Worm (Caenorhabditis elegans) whole organism, midembryonic: ENCODE results near the gene ppm-1.D.

Experiments used
- T22C8.4 ChIP-seq: fragments of 200-800 bp; sonication (Bioruptor generic); IDR thresholded peaks from 2 replicates; pipeline ENCODE4 v1.3.6; 2022; ENCODE audit warnings: missing genetic modification characterization, missing compliant biosample characterization
- cog-1 ChIP-seq: sonication (generic microtip); optimal IDR thresholded peaks from 2 replicates; lab custom pipeline; 2016; ENCODE audit warnings: missing genetic modification characterization, missing compliant biosample characterization
- flt-1 ChIP-seq: fragments of 200-800 bp; sonication (Bioruptor generic); IDR thresholded peaks from 2 replicates; pipeline ENCODE4 v1.3.6; 2022; ENCODE audit warnings: missing genetic modification characterization, missing compliant biosample characterization
- klf-2 ChIP-seq: fragments of 200-800 bp; sonication (Bioruptor generic); conservative IDR thresholded peaks from 2 replicates; pipeline ENCODE4 v1.3.6; 2022; ENCODE audit warnings: missing genetic modification reagents, missing genetic modification characterization, missing compliant biosample characterization
- med-1 ChIP-seq: sonication (generic microtip); optimal IDR thresholded peaks from 2 replicates; lab custom pipeline; 2017; ENCODE audit warnings: missing genetic modification characterization, mild to moderate bottlenecking, missing compliant biosample characterization, antibody characterized with exemption, missing genetic modification reagents; ENCODE audit not compliant: insufficient read depth
- ref-1 ChIP-seq: fragments of 200-800 bp; sonication (Bioruptor generic); conservative IDR thresholded peaks from 2 replicates; pipeline ENCODE4 v1.3.6; 2022; ENCODE audit warnings: missing genetic modification reagents, missing genetic modification characterization, missing compliant biosample characterization
- tab-1 ChIP-seq: fragments of 200-800 bp; sonication (Bioruptor generic); IDR thresholded peaks from 2 replicates; pipeline ENCODE4 v1.3.6; 2022; ENCODE audit warnings: missing genetic modification characterization, missing compliant biosample characterization
- ztf-23 ChIP-seq: fragments of 200-800 bp; sonication (Bioruptor generic); IDR thresholded peaks from 2 replicates; pipeline ENCODE4 v1.3.6; 2022; ENCODE audit warnings: missing genetic modification reagents, missing genetic modification characterization, missing compliant biosample characterization
- ztf-29 ChIP-seq: fragments of 200-800 bp; sonication (Bioruptor generic); IDR thresholded peaks from 2 replicates; pipeline ENCODE4 v1.3.6; 2022; ENCODE audit warnings: missing genetic modification reagents, missing genetic modification characterization, missing compliant biosample characterization

ppm-1.D gene

DNA sequence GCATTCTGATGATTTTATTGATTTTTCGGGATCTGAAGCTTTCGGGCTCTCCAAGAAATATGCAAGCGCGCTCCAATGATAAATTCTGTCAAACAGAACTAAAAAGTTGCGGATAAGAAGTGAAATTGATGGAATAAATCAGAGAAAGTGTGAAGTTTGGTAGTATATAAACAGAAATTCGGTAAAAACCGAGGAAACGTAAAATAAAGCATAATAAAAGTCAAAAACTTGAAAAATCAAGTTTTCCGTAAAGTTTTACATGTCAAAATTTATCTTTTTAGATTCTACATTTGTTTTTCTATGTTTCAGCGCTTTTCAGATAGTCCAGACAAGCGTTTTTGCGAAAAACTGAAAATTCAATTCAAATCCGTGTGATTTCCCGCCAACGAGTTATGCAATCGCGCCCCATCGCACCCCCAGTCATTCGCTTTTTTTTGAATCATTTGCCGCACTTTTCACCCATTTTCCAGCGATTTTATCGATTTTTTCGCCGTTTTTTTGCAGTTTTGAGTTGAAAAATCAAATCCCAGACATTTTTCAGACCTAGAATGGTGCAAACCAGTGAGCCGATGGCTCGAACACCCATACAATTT, at the start of gene ppm-1.D, which contains the start of gene Y54F10BM.13:
Gene ppm-1.D (plus strand): TSS at position 540 of the 593 bp plus-strand sequence.
Gene Y54F10BM.13 (minus strand): TSS at position 51 of the 593 bp plus-strand sequence.
- TF ChIP-seq med-1 (GFP tag; lab: Kevin White, UChicago) (no peak), ztf-29 (GFP tag; lab: Robert Waterston, UW) (no peak), ztf-23 (GFP tag; lab: Robert Waterston, UW) (no peak), cog-1 (tag; lab: Kevin White, UChicago) (no peak), flt-1 (no peak), ref-1 (GFP tag; lab: Robert Waterston, UW) (no peak), tab-1 (no peak), T22C8.4 (GFP tag; lab: Robert Waterston, UW) (no peak), klf-2 (no peak)

DNA sequence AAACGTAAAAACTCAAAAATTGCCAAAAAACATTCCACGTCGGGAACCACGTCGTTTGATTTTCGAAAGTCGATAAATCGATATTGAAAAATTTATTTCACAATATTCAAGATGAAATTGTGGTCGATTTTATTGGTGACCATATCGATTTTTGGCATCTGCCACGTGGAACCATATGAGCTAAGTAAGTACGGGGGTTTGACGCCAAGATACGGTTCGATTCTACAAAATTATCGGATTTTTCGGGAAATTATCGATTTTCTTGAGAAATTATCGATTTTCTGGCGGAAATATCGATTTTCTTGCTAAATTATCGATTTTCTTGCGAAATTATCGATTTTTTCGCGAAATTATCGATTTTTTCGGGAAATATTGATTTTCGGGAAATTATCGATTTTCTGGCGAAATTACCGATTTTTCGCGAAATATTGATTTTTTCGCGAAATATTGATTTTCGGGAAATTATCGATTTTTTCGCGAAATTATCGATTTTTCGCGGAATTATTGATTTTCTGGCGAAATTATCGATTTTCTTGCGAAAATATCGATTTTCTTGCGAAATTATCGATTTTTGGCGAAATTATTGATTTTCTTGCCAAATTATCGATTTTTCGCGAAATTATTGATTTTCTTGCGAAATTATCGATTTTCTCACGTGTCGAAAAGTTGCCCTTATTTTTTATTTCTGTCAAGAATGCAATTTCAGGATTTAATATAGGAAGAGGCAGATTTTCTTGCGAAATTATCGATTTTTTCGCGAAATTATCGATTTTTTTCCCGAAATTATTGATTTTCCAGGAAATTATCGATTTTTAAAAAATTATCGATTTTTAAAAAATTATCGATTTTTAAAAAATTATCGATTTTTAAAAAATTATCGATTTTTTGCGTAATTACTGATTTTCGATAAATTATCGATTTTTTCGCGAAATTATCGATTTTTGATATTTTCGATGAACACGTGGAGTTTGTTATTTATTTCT, 49.1 kb upstream of the ppm-1.D start, which contains the start of gene Y54F10BM.3:
Gene Y54F10BM.3 (plus strand): TSS at position 51 of the 983 bp plus-strand sequence.
- TF ChIP-seq klf-2 = no peak
- TF ChIP-seq T22C8.4 (GFP tag; lab: Robert Waterston, UW) = peak; percentile 98

DNA sequence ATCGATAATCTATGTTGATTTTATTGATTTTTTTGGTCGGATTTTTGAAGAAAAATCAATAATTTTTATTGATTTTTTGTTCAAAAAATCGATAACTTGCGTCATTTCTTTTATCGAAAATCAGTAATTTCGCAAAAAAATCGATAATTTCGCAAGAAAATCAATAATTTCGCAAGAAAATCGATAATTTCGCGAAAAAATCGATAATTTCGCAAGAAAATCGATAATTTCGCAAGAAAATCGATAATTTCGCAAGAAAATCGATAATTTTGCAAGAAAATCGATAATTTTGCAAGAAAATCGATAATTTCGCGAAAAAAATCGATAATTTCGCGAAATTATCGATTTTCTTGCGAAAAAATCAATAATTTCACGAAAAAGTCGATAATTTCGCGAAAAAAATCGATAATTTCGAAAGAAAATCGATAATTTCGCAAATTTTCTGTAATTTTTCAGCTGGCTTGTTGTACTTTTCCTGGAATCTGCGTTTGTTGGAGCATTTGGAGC, 48.0 kb upstream of the ppm-1.D start:
- TF ChIP-seq T22C8.4 (GFP tag; lab: Robert Waterston, UW) (peak; percentile 97), flt-1 (no peak)

DNA sequence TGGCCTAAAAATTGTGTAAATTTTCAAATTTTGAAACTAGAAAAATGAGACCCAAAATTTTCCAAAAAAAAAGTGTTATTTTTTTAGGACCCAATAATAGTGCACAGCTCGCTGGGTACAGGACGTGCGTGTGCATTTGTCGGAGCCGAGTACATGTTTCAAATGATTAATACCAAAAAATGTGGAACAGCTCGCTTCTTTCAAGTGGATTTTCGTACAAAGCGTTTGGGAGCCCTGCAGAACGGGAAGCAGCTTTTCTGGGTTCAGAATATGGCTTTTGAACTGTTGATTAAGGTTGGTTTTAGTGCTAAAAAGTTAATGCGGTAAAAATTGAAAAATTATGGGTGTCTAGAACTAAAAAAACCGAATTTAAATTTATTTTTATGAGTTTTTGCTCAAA, 43.1 kb upstream of the ppm-1.D start:
- TF ChIP-seq ztf-29 (GFP tag; lab: Robert Waterston, UW) (no peak), ztf-23 (GFP tag; lab: Robert Waterston, UW) (no peak), flt-1 (no peak), tab-1 (no peak), ref-1 (GFP tag; lab: Robert Waterston, UW) (no peak)

DNA sequence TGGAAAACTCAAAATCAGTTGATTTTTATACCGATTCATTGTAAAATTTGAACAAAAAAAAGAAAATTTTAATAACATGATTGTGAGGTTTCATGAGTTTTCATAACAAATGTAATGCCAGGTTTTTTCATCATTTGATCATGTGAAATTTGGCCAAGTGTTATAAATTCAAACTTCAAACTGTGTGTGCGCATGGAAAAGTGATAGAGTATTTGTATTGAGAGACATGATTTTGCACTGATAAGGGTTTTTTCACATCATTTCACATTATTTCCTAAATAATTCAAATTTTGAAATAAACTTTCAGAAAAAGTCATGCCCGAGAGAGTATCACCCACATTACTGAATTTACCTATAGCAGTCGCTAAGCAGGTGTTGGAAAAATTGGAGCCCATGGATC, 40.2 kb upstream of the ppm-1.D start, which contains the start of gene fbxa-219:
Gene fbxa-219 (plus strand): TSS at position 277 of the 400 bp plus-strand sequence.
- no peak for TF ChIP-seq ztf-29 (GFP tag; lab: Robert Waterston, UW)
- no peak for TF ChIP-seq T22C8.4 (GFP tag; lab: Robert Waterston, UW)

DNA sequence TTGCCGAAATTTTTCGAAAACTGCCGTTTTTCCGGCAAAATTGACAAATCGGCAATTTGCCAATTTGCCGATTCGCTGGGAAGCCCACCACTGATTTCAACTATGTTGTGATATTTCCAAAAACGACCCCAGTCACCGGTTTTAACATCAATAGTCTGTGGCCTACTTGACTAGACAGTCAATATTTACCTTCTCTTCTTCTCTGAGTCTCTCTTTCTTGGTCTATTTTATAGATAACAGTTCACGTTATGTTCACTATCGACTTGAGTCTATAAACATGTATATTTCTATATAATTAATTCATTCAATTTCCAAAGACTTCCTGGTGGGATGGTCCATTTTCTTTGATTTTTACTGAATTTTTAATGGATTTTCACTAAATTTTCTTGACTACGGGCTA, 36.6 kb upstream of the ppm-1.D start:
- TF ChIP-seq klf-2 (no peak), med-1 (GFP tag; lab: Kevin White, UChicago) (no peak), T22C8.4 (GFP tag; lab: Robert Waterston, UW) (no peak), tab-1 (no peak), ztf-29 (GFP tag; lab: Robert Waterston, UW) (no peak), ztf-23 (GFP tag; lab: Robert Waterston, UW) (no peak), ref-1 (GFP tag; lab: Robert Waterston, UW) (no peak), cog-1 (tag; lab: Kevin White, UChicago) (no peak), flt-1 (no peak)

DNA sequence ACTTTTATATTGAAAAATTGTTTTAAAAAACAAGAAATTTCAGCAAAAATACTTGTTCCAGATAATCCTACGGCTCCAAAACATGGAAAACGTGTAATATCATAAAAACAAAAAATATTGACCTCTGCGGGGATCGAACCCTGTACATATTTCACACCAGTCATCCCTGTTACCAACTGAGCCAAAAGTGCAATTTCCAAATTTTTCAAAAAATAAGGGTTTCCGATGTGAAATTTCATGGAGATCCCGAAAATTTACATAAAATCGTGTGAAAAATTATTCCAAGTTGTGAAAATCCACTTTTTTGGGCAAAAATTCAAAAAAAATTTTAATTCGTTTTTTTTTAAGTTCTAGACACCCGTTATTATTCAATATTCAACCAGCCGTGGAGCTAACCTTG, 27.2 kb upstream of the ppm-1.D start:
- TF ChIP-seq cog-1 (tag; lab: Kevin White, UChicago) = no peak
- no peak for TF ChIP-seq klf-2
- TF ChIP-seq med-1 (GFP tag; lab: Kevin White, UChicago) = no peak
- TF ChIP-seq ref-1 (GFP tag; lab: Robert Waterston, UW) = no peak
- TF ChIP-seq T22C8.4 (GFP tag; lab: Robert Waterston, UW) = no peak
- no peak for TF ChIP-seq ztf-29 (GFP tag; lab: Robert Waterston, UW)
- TF ChIP-seq tab-1 = no peak
- TF ChIP-seq flt-1 = no peak
- no peak for TF ChIP-seq ztf-23 (GFP tag; lab: Robert Waterston, UW)

DNA sequence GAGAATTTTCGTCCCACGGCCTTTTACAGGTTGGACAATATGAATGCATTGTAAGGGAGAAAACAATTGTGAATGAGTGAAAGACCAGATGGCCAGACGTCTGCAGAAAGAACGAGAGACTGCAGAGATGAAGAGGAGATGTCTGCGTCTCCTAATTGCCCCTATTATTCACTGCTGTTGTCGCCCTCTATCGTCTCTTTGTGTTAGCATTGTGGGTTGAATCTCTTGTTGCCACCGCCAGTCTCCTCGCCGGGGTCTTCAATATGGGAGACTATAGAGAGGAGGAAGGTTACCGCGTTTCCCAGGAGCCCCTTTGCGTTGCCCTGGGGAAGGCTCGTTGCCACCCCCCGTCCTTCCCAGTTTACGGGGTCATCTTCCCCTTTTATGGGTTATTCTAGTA, 26.5 kb upstream of the ppm-1.D start, which contains the start of gene Y54F10BM.9:
Gene Y54F10BM.9 (minus strand): TSS at position 61 of the 400 bp plus-strand sequence.
- no peak for TF ChIP-seq tab-1
- TF ChIP-seq cog-1 (tag; lab: Kevin White, UChicago) = peak; percentile 5
- no peak for TF ChIP-seq ztf-29 (GFP tag; lab: Robert Waterston, UW)
- 0 out of 2 replicates have a peak, but pooled peaks have one; percentile 13 for TF ChIP-seq ref-1 (GFP tag; lab: Robert Waterston, UW)
- no peak for TF ChIP-seq klf-2
- TF ChIP-seq med-1 (GFP tag; lab: Kevin White, UChicago) = no peak
- no peak for TF ChIP-seq ztf-23 (GFP tag; lab: Robert Waterston, UW)
- no peak for TF ChIP-seq T22C8.4 (GFP tag; lab: Robert Waterston, UW)
- TF ChIP-seq flt-1 = no peak

DNA sequence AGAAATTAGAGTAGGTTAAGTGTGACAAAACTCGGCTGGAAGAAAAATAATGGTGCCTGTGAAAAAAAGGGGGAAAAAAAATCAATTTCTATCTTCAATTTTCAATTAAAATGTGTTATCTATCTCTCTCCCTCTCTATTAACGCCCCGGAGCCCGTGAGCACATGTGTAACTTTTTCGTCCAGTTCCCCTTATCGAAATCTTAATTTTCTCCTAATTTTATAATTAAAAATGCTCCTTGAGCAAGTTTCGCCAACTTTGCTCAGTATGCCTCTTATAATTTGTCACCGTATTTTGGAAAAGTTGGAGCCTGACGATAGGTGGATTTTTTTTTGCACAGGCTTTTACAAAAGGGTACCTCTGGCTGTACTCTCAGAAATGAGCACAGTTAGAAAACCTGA, 23.3 kb upstream of the ppm-1.D start, which contains the start of the genes fbxa-1 and Y54F10BM.20:
Gene fbxa-1 (minus strand): TSS at position 101 of the 400 bp plus-strand sequence.
Gene Y54F10BM.20 (plus strand): TSS at position 231 of the 400 bp plus-strand sequence.
- TF ChIP-seq ztf-23 (GFP tag; lab: Robert Waterston, UW) = no peak
- TF ChIP-seq klf-2 = no peak
- no peak for TF ChIP-seq med-1 (GFP tag; lab: Kevin White, UChicago)
- TF ChIP-seq ztf-29 (GFP tag; lab: Robert Waterston, UW) = no peak
- no peak for TF ChIP-seq flt-1
- TF ChIP-seq ref-1 (GFP tag; lab: Robert Waterston, UW) = no peak
- TF ChIP-seq cog-1 (tag; lab: Kevin White, UChicago) = no peak
- no peak for TF ChIP-seq T22C8.4 (GFP tag; lab: Robert Waterston, UW)
- no peak for TF ChIP-seq tab-1
